Fruit fly (Drosophila melanogaster): ENCODE data around the gene GABA-B-R1.
A peak's percentile ranks its signal among the peaks of the same experiment; 100 is the strongest.

The GABA-B-R1 gene

DNA sequence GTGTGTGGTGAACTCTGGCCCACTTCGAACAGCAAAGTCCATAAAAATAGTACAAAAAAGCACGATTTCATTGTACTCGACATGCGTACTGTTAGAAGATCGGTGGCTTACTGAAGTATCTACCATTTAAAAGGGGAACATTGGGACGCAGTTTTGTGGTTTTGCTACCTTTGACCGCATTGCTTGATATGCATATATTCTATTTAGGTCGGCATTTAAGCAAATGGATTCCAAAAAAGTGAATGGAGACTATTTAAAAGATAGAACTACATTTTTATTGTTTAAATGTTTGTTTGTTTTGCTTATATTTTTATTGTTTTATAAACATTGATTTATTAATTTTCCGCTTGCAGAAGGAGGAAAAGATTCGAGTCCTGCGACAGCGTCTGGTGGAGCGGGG is 15.5 kb downstream of the GABA-B-R1 start, which contains the start of gene CG31832:
TSS of gene CG31832 (minus strand) at position 101 of the 400 bp plus-strand sequence.
- no peak for TF ChIP-seq lbe (GFP tag; optimal IDR thresholded peaks at IDR 0.05)
- TF ChIP-seq Hsf (GFP tag; optimal IDR thresholded peaks at IDR 0.05) = no peak
- TF ChIP-seq sens (GFP tag) = peak; percentile 27
- TF ChIP-seq CG6683 (GFP tag; optimal IDR thresholded peaks at IDR 0.05) = no peak

- TF ChIP-seq HLH4C (GFP tag; IDR thresholded peaks at IDR 0.05; ENCODE audit: partially characterized antibody) (no peak), H15 (GFP tag; IDR thresholded peaks at IDR 0.05) (no peak), Dp (GFP tag; optimal IDR thresholded peaks at IDR 0.05) (peak; percentile 16), CG34422 (GFP tag; IDR thresholded peaks at IDR 0.05) (peak; percentile 44; the same call in 1 of the 3 replicates), ftz-f1 (GFP tag; optimal IDR thresholded peaks at IDR 0.05) (peak; percentile 72), slbo (GFP tag; IDR thresholded peaks at IDR 0.05) (no peak), Jarid2 (GFP tag; optimal IDR thresholded peaks at IDR 0.05) (peak; percentile 55), Eip74EF (GFP tag; optimal IDR thresholded peaks at IDR 0.05) (no peak), CG17186 (GFP tag; optimal IDR thresholded peaks at IDR 0.05) (no peak), eve (GFP tag; optimal IDR thresholded peaks at IDR 0.05) (no peak), br (optimal IDR thresholded peaks at IDR 0.05) (no peak), ham (GFP tag; IDR thresholded peaks at IDR 0.05) (0 out of 2 replicates have a peak, but pooled peaks have one; percentile 19), vvl (GFP tag; IDR thresholded peaks at IDR 0.05) (no peak), Mrtf (GFP tag; IDR thresholded peaks at IDR 0.05) (0 out of 3 replicates have a peak, but pooled peaks have one; percentile 54), pho (GFP tag; optimal IDR thresholded peaks at IDR 0.05) (no peak), chinmo (GFP tag; IDR thresholded peaks at IDR 0.05; ENCODE audit: partially characterized antibody) (peak; percentile 87; the same call in 3 of the 4 replicates), D (optimal IDR thresholded peaks at IDR 0.05) (no peak), D (GFP tag; optimal IDR thresholded peaks at IDR 0.05) (no peak), CG13287 (GFP tag; IDR thresholded peaks at IDR 0.05; ENCODE audit: partially characterized antibody) (peak; percentile 15; the same call in 1 of the 2 replicates), Dad (GFP tag; optimal IDR thresholded peaks at IDR 0.05) (no peak)
These were observed 19.2 kb downstream of the GABA-B-R1 start, which contains the start of gene yellow-c for dm6 chr2L:15035366-15035765. yellow-c (plus strand) TSS chr2L:15035394.

DNA sequence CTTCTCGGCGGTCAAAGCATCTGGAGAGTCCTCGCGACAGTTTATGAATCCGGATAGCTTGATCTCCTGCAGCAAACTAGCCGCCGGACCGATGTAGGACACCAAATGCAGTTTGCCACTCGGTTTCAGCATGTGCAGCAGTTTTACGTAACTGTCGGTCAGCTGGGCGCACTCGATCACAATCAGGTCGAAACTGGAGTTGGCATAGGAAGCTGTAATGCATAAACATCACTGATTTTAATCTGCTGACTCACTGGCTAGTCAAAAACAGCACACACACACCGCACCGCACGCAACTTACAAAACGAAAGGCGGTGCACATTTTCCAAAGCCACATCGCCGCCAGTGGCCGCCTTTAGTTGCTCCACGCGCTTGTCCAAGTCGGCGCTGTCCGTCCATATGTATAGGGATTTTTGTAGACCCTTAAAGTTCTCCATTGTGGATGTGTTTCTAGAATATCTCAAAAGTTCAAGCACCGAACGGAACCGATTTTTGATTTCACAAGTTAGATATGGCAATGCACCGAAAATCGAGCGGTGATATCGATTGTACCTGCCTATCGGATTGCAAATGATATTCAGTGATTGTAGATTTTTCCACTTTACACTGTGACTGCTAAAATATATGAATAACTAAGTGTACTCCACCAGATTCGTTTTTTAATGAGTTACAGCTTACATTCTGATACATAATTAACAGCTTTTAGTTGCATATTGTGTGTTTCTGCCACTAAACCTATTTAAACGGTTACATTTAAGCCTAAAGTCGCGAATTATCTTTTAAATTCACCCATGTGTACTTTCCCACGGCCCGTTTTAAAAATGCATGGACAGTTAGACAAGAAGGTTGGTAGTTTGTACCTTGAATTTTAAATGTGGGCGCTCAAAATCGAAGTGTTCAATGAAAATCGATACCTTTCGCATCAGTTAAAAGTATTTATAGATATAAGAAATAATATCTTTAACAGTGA is 22.5 kb downstream of the GABA-B-R1 start, which contains the start of gene CIAPIN1:
TSS of gene CIAPIN1 (minus strand) at position 523 of the 970 bp plus-strand sequence.
- peak; percentile 54; the same call in 2 of the 3 replicates for TF ChIP-seq Opbp (GFP tag; IDR thresholded peaks at IDR 0.05; ENCODE audit: partially characterized antibody)
- peak; percentile 12 for TF ChIP-seq Myb (GFP tag; optimal IDR thresholded peaks at IDR 0.05)
- no peak for TF ChIP-seq gcm2 (GFP tag; optimal IDR thresholded peaks at IDR 0.05)
- TF ChIP-seq CG11085 (GFP tag; IDR thresholded peaks at IDR 0.05) = no peak
- TF ChIP-seq E2f2 (GFP tag; IDR thresholded peaks at IDR 0.05) = peak; percentile 8; the same call in 1 of the 2 replicates
- peak; percentile 83 for TF ChIP-seq CG15514 (GFP tag; optimal IDR thresholded peaks at IDR 0.05)
- no peak for TF ChIP-seq odd (GFP tag; optimal IDR thresholded peaks at IDR 0.05)
- TF ChIP-seq Sry-β (GFP tag; optimal IDR thresholded peaks at IDR 0.05) = no peak
- peak; percentile 78 for TF ChIP-seq Dref (GFP tag; IDR thresholded peaks at IDR 0.05)
- peak; percentile 46 for TF ChIP-seq CG14860 (GFP tag; IDR thresholded peaks at IDR 0.05; ENCODE audit: partially characterized antibody)
- TF ChIP-seq row (GFP tag; IDR thresholded peaks at IDR 0.05) = peak; percentile 16
- TF ChIP-seq Sry-δ (GFP tag; optimal IDR thresholded peaks at IDR 0.05) = peak; percentile 70
- 0 out of 2 replicates have a peak, but pooled peaks have one; percentile 51 for TF ChIP-seq CG42726 (GFP tag; IDR thresholded peaks at IDR 0.05; ENCODE audit: partially characterized antibody)
- TF ChIP-seq tgo (GFP tag; IDR thresholded peaks at IDR 0.05) = no peak
- TF ChIP-seq CG7963 (GFP tag; IDR thresholded peaks at IDR 0.05; ENCODE audit: partially characterized antibody) = peak; percentile 40; the same call in 1 of the 3 replicates
- peak; percentile 67; the same call in 2 of the 3 replicates for TF ChIP-seq CG6791 (GFP tag; IDR thresholded peaks at IDR 0.05; ENCODE audit: partially characterized antibody)
- 0 out of 2 replicates have a peak, but pooled peaks have one; percentile 6 for TF ChIP-seq vvl (GFP tag; IDR thresholded peaks at IDR 0.05)
- no peak for TF ChIP-seq nmo (GFP tag; optimal IDR thresholded peaks at IDR 0.05)
- TF ChIP-seq nom (GFP tag; optimal IDR thresholded peaks at IDR 0.05) = no peak
- TF ChIP-seq NC2α (GFP tag; optimal IDR thresholded peaks at IDR 0.05) = no peak
- TF ChIP-seq amos (GFP tag; IDR thresholded peaks at IDR 0.05; ENCODE audit: partially characterized antibody) = peak; percentile 50
- TF ChIP-seq Bgb (GFP tag; IDR thresholded peaks at IDR 0.05; ENCODE audit: partially characterized antibody) = peak; percentile 52
